Worm (Caenorhabditis elegans): ENCODE data around the gene F53F4.2.

F53F4.2 gene

DNA sequence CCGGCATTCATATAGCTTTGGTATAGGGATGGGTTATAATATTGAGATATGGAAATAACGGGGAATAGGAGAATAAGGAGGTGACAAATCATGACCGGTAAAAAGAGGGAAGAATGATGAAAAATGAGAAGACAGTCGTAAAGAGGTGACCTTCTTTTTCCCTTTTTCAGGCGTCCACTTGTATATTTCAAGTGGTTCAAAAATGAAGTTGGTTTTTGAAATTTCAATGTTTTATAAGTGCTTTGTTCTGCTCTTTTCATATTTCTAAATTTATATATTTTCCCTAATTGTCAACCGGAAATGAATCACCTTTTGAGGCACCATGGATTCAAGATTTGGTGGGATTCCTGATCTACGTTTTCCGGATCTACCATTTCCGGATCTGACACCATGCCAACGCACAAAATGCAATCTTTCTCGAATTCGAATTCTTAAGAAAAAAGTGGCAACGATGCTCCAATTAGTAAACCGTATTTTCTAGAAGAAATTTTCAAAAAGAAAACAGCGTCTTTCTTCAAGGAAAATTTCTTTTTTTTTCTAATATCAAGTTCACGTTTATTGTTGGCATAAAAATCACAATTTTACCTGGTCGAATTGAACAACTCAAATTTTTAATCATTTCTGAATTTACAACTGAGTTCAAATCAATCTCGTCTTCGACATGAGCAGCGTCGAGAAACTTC lies at the start of gene F53F4.2, which contains the start of gene F53F4.18:
F53F4.2 (minus strand) TSS at position 101 of the 683 bp plus-strand sequence.
F53F4.18 (plus strand) TSS at position 633 of the 683 bp plus-strand sequence.
- TF ChIP-seq nhr-77 (tag; optimal IDR thresholded peaks at IDR 0.05), result no peak
- TF ChIP-seq lin-11 (tag; optimal IDR thresholded peaks at IDR 0.05), result no peak
- TF ChIP-seq skn-1 (tag; optimal IDR thresholded peaks at IDR 0.05), result no peak
- TF ChIP-seq nhr-6 (tag; optimal IDR thresholded peaks at IDR 0.05), result no peak
- TF ChIP-seq nhr-12 (tag; optimal IDR thresholded peaks at IDR 0.05), result no peak
- no peak for TF ChIP-seq gmeb-1 (tag; optimal IDR thresholded peaks at IDR 0.05)
- no peak for TF ChIP-seq fos-1 (tag; optimal IDR thresholded peaks at IDR 0.05)
- no peak for TF ChIP-seq sem-4 (tag; optimal IDR thresholded peaks at IDR 0.05)
- TF ChIP-seq nhr-11 (tag; optimal IDR thresholded peaks at IDR 0.05), result no peak
- no peak for TF ChIP-seq nhr-237 (tag; optimal IDR thresholded peaks at IDR 0.05)
- no peak for TF ChIP-seq ceh-82 (tag; optimal IDR thresholded peaks at IDR 0.05)
- TF ChIP-seq F13H6.1 (tag; optimal IDR thresholded peaks at IDR 0.05), result no peak
- no peak for TF ChIP-seq mab-5 (tag; optimal IDR thresholded peaks at IDR 0.05)
- TF ChIP-seq R02D3.7 (tag; optimal IDR thresholded peaks at IDR 0.05), result no peak

DNA sequence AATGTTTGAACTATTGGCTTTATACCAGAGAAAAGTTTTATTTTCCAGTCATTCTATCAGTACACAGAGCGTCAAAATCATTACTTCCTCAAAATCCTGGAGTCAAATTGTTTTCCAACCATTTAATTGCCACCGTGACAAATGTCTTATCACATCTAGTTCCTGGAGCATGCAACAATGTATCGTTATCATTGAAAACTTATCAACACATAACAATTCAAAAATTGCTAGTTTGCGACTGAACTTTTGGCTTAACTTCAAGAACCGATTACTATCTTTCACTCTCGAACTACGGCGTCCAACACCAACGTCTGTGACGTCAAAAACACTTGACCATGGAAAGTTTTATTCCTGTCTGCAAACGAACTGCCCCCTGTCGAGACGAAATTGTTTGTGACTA lies 48.6 kb upstream of the F53F4.2 start:
- TF ChIP-seq crh-2 (tag; optimal IDR thresholded peaks at IDR 0.05) (peak; percentile 37), fos-1 (tag; optimal IDR thresholded peaks at IDR 0.05) (peak; percentile 79), nhr-129 (tag; optimal IDR thresholded peaks at IDR 0.05) (no peak), egl-27 (tag; optimal IDR thresholded peaks at IDR 0.05) (no peak), sma-9 (GFP tag; optimal IDR thresholded peaks at IDR 0.05) (peak; percentile 53), sma-9 (tag; optimal IDR thresholded peaks at IDR 0.05) (no peak), skn-1 (tag; optimal IDR thresholded peaks at IDR 0.05) (no peak)

DNA sequence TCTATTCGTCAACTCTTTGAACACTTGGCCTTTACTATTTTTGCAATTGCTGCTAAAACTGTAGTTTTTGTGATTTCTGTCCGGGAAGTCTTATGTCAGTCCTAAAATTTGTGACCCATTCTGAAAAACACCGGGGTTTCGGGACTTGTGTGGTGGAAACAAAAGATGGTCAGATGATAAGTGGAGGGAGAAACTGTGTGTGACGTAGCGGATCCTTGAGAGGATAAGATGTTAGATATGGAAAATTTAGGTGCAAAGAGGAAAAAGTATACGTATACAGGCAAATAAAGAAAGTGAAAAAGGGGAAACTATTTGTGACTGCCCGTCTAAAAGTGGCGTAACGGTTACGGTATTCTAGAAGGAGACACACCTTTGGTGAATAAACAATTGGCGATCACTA lies 47.0 kb upstream of the F53F4.2 start:
- TF ChIP-seq nhr-6 (tag; optimal IDR thresholded peaks at IDR 0.05) (no peak), sem-4 (tag; optimal IDR thresholded peaks at IDR 0.05) (no peak), blmp-1 (tag; optimal IDR thresholded peaks at IDR 0.05; ENCODE audit: insufficient read depth) (no peak), crh-2 (tag; optimal IDR thresholded peaks at IDR 0.05) (no peak), dmd-4 (tag; optimal IDR thresholded peaks at IDR 0.05) (no peak), nhr-237 (tag; optimal IDR thresholded peaks at IDR 0.05) (no peak), nhr-77 (tag; optimal IDR thresholded peaks at IDR 0.05) (no peak), R02D3.7 (tag; optimal IDR thresholded peaks at IDR 0.05) (no peak), snpc-4 (tag; optimal IDR thresholded peaks at IDR 0.05) (no peak)

DNA sequence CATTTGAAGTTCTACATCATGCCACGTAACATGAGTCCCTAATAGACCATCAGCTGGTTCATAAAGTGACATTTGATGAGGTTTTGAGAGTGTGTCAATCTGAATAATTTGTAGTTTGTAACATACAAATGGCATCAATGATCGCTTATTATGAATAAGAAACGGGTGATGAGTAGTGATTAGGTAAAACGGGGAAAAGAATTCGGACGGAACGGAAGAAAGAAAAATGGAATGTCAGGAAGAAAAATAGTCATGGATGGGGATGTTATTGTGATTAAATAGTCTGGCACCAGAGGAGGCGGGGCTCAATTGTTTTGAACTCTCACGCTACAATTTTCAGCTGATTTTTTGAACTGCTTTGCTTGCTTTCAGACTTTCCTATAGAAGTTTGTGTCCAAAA lies 44.8 kb upstream of the F53F4.2 start, which contains the start of gene H37A05.2:
H37A05.2 (minus strand) TSS at position 101 of the 400 bp plus-strand sequence.
- TF ChIP-seq ceh-16 (tag; optimal IDR thresholded peaks at IDR 0.05) (no peak), mbf-1 (tag; optimal IDR thresholded peaks at IDR 0.05) (no peak), fos-1 (tag; optimal IDR thresholded peaks at IDR 0.05) (no peak), ztf-11 (tag; optimal IDR thresholded peaks at IDR 0.05) (no peak), mab-5 (tag; optimal IDR thresholded peaks at IDR 0.05) (no peak), nhr-21 (tag; optimal IDR thresholded peaks at IDR 0.05) (no peak), crh-2 (tag; optimal IDR thresholded peaks at IDR 0.05) (no peak), nhr-10 (tag; optimal IDR thresholded peaks at IDR 0.05) (no peak), ama-1 (optimal IDR thresholded peaks at IDR 0.05) (no peak), gmeb-1 (tag; optimal IDR thresholded peaks at IDR 0.05) (no peak), sma-3 (GFP tag; optimal IDR thresholded peaks at IDR 0.05) (no peak), ceh-82 (tag; optimal IDR thresholded peaks at IDR 0.05) (no peak), unc-39 (tag; optimal IDR thresholded peaks at IDR 0.05) (no peak), peb-1 (tag; optimal IDR thresholded peaks at IDR 0.05) (no peak), nhr-23 (tag; optimal IDR thresholded peaks at IDR 0.05) (no peak), R02D3.7 (tag; optimal IDR thresholded peaks at IDR 0.05) (no peak), nhr-6 (tag; optimal IDR thresholded peaks at IDR 0.05) (no peak)

DNA sequence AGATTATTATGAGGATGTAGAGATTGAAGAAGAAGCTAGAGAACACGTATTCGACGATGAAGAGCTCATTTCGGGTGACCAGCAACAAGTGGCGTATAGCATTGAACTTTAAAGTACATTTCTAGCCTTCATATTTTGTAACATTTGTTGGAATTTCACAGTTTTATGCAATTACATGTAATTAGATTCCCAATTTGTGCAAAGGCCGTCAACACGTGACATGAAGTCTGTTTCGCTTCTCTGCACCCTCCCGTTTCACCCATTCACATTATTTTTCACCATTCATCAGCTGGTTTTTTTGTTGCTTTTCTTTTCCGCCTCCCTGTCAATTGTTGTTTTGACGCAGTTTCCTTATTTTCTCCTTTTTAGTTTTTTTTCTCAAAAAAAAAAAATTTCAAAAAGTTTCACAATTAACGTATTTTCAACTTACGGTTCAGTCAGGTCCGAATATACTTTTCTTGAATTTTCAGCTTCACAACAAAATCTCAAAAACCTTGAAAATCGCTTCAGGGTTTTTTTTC lies 37.8 kb upstream of the F53F4.2 start, which contains the start of gene sde-2:
sde-2 (plus strand) TSS at position 471 of the 521 bp plus-strand sequence.
- TF ChIP-seq elt-3 (tag; optimal IDR thresholded peaks at IDR 0.05), result no peak
- TF ChIP-seq ztf-11 (tag; optimal IDR thresholded peaks at IDR 0.05), result no peak
- TF ChIP-seq C34F6.9 (tag; optimal IDR thresholded peaks at IDR 0.05), result peak; percentile 72
- TF ChIP-seq nhr-129 (tag; optimal IDR thresholded peaks at IDR 0.05), result peak; percentile 52
- TF ChIP-seq F13H6.1 (tag; optimal IDR thresholded peaks at IDR 0.05), result no peak
- no peak for TF ChIP-seq snpc-4 (tag; optimal IDR thresholded peaks at IDR 0.05)
- peak; percentile 8 for TF ChIP-seq unc-55 (GFP tag; optimal IDR thresholded peaks at IDR 0.05)
- TF ChIP-seq unc-62 (GFP tag; optimal IDR thresholded peaks at IDR 0.05), result no peak
- no peak for TF ChIP-seq lin-11 (tag; optimal IDR thresholded peaks at IDR 0.05)

Measured in whole organism, L2 larva.